Fruit fly (Drosophila melanogaster) whole organism, embryonic: ENCODE data around the gene Tim9b.

Experiments
- Awh ChIP-seq: fragments of 200-800 bp; sonication (Bioruptor generic); IDR thresholded peaks from 2 replicates; pipeline ENCODE4, ENCODE4 v1.3.6; 2022; ENCODE audit warnings: missing biosample characterization, missing genetic modification characterization
- Bdp1 ChIP-seq: fragments of 200-800 bp; sonication (Bioruptor generic); optimal IDR thresholded peaks from 3 replicates; lab custom pipeline; 2016; ENCODE audit warnings: missing biosample characterization, missing genetic modification characterization
- CG10366 ChIP-seq: fragments of 200-800 bp; sonication (Bioruptor generic); IDR thresholded peaks from 2 replicates; pipeline ENCODE4 v1.3.6; 2022; ENCODE audit warnings: missing biosample characterization, missing genetic modification characterization
- CG11695 ChIP-seq: fragments of 200-800 bp; sonication (Bioruptor generic); IDR thresholded peaks from 3 replicates; pipeline ENCODE4 v1.3.6; 2022; ENCODE audit warnings: missing biosample characterization, missing genetic modification characterization
- CG11696 ChIP-seq: fragments of 200-800 bp; sonication (Bioruptor generic); IDR thresholded peaks from 2 replicates; pipeline ENCODE4 v1.3.6; 2022; ENCODE audit warnings: missing biosample characterization, missing genetic modification characterization
- CG12104 ChIP-seq: fragments of 200-800 bp; sonication (Bioruptor generic); optimal IDR thresholded peaks from 3 replicates; lab custom pipeline; 2016; ENCODE audit warnings: missing biosample characterization, missing genetic modification characterization
- CG13424 ChIP-seq: fragments of 200-800 bp; sonication (Bioruptor generic); optimal IDR thresholded peaks from 2 replicates; lab custom pipeline; 2019; ENCODE audit warnings: missing biosample characterization, mild to moderate bottlenecking, missing genetic modification characterization, moderate library complexity
- CG14710 ChIP-seq: fragments of 200-800 bp; sonication (Bioruptor generic); optimal IDR thresholded peaks from 3 replicates; lab custom pipeline; 2019; ENCODE audit warnings: missing biosample characterization, mild to moderate bottlenecking, missing genetic modification characterization, moderate library complexity
- CG15073 ChIP-seq: fragments of 200-800 bp; sonication (Bioruptor generic); optimal IDR thresholded peaks from 2 replicates; lab custom pipeline; 2016; ENCODE audit warnings: missing biosample characterization, missing genetic modification characterization
- CG15601 ChIP-seq: fragments of 200-800 bp; sonication (Bioruptor generic); optimal IDR thresholded peaks from 3 replicates; lab custom pipeline; 2019; ENCODE audit warnings: missing biosample characterization, mild to moderate bottlenecking, missing genetic modification characterization, moderate library complexity
- CG1647 ChIP-seq: fragments of 200-800 bp; sonication (Bioruptor generic); optimal IDR thresholded peaks from 3 replicates; lab custom pipeline; 2016; ENCODE audit warnings: missing biosample characterization, missing genetic modification characterization
- CG17359 ChIP-seq: fragments of 200-800 bp; sonication (Bioruptor generic); optimal IDR thresholded peaks from 3 replicates; lab custom pipeline; 2018; ENCODE audit warnings: missing biosample characterization, mild to moderate bottlenecking, missing genetic modification characterization, moderate library complexity
- CG2120 ChIP-seq: fragments of 200-800 bp; sonication (Bioruptor generic); optimal IDR thresholded peaks from 3 replicates; lab custom pipeline; 2016; ENCODE audit warnings: missing biosample characterization, missing genetic modification characterization
- CG2712 ChIP-seq: fragments of 200-800 bp; optimal IDR thresholded peaks from 3 replicates; lab custom pipeline; 2019; ENCODE audit warnings: missing biosample characterization, mild to moderate bottlenecking, missing genetic modification characterization, moderate library complexity
- CG32772 ChIP-seq: fragments of 200-800 bp; sonication (Bioruptor generic); IDR thresholded peaks from 2 replicates; pipeline ENCODE4 v1.3.6; 2022; ENCODE audit warnings: missing biosample characterization, missing genetic modification characterization
- CG3281 ChIP-seq: fragments of 200-800 bp; sonication (Bioruptor generic); optimal IDR thresholded peaks from 3 replicates; lab custom pipeline; 2017; ENCODE audit warnings: missing biosample characterization, mild to moderate bottlenecking, missing genetic modification characterization
- CG3726 ChIP-seq: fragments of 200-800 bp; sonication (Bioruptor generic); IDR thresholded peaks from 3 replicates; pipeline ENCODE4, ENCODE4 v1.3.6; 2022; ENCODE audit warnings: missing biosample characterization, missing genetic modification characterization
- CG42726 ChIP-seq: fragments of 200-800 bp; sonication (Bioruptor generic); IDR thresholded peaks from 2 replicates; pipeline ENCODE4 v1.3.6; 2022; ENCODE audit warnings: missing biosample characterization, missing genetic modification characterization; ENCODE audit not compliant: partially characterized antibody
- CG7556 ChIP-seq: fragments of 200-800 bp; sonication (Bioruptor generic); optimal IDR thresholded peaks from 2 replicates; lab custom pipeline; 2017; ENCODE audit warnings: missing biosample characterization, mild to moderate bottlenecking, missing genetic modification characterization
- CG7987 ChIP-seq: fragments of 200-800 bp; sonication (Bioruptor generic); optimal IDR thresholded peaks from 2 replicates; lab custom pipeline; 2018; ENCODE audit warnings: missing biosample characterization, mild to moderate bottlenecking, missing genetic modification characterization, moderate library complexity
- CG8478 ChIP-seq: fragments of >200 bp; optimal IDR thresholded peaks from 2 replicates; lab custom pipeline; 2018
- CG8924 ChIP-seq: fragments of 200-800 bp; optimal IDR thresholded peaks from 3 replicates; lab custom pipeline; 2019; ENCODE audit warnings: missing biosample characterization, mild to moderate bottlenecking, missing genetic modification characterization, moderate library complexity
- CHES-1-like ChIP-seq: fragments of 200-800 bp; sonication (Bioruptor generic); optimal IDR thresholded peaks from 2 replicates; lab custom pipeline; 2016; ENCODE audit warnings: missing biosample characterization, missing genetic modification characterization
- CrebB ChIP-seq: fragments of 200-800 bp; sonication (Bioruptor generic); optimal IDR thresholded peaks from 3 replicates; lab custom pipeline; 2018; ENCODE audit warnings: missing biosample characterization, mild to moderate bottlenecking, missing genetic modification characterization
- D ChIP-seq, 2 experiments: fragments of 200-800 bp in 1 of 2; fragments of >200 bp in 1 of 2; sonication (Bioruptor generic) in 1 of 2; optimal IDR thresholded peaks; 2 replicates in 1 of 2; 3 replicates in 1 of 2; lab custom pipeline; 2017; ENCODE audit warnings: mild to moderate bottlenecking in 1 of 2, missing biosample characterization in 1 of 2, missing genetic modification characterization in 1 of 2, missing genetic modification reagents in 1 of 2
- Dbx ChIP-seq: fragments of 200-800 bp; sonication (Bioruptor generic); IDR thresholded peaks from 3 replicates; pipeline ENCODE4 v1.3.6; 2022; ENCODE audit warnings: missing biosample characterization, missing genetic modification characterization
- Hey ChIP-seq: fragments of 200-800 bp; sonication (Bioruptor generic); optimal IDR thresholded peaks from 3 replicates; lab custom pipeline; 2018; ENCODE audit warnings: missing biosample characterization, mild to moderate bottlenecking, missing genetic modification characterization
- Hr51 ChIP-seq, 2 experiments: fragments of 200-800 bp; sonication (Bioruptor generic); optimal IDR thresholded peaks; 2 replicates in 1 of 2; 3 replicates in 1 of 2; lab custom pipeline; 2016 to 2018; ENCODE audit warnings: missing biosample characterization in 2 of 2, missing genetic modification characterization in 2 of 2, mild to moderate bottlenecking in 1 of 2, moderate library complexity in 1 of 2
- Lim3 ChIP-seq: fragments of 200-800 bp; sonication (Bioruptor generic); IDR thresholded peaks from 2 replicates; pipeline ENCODE4 v1.3.6; 2022; ENCODE audit warnings: missing biosample characterization, missing genetic modification characterization
- Lpt ChIP-seq: fragments of >200 bp; optimal IDR thresholded peaks from 2 replicates; lab custom pipeline; 2018; ENCODE audit warnings: missing biosample characterization, missing genetic modification characterization
- MESR4 ChIP-seq: fragments of 200-800 bp; sonication (Bioruptor generic); optimal IDR thresholded peaks from 2 replicates; lab custom pipeline; 2018; ENCODE audit warnings: missing biosample characterization, mild to moderate bottlenecking, missing genetic modification characterization, moderate library complexity
- Mad ChIP-seq: fragments of 200-800 bp; sonication (Bioruptor generic); optimal IDR thresholded peaks from 2 replicates; lab custom pipeline; 2016; ENCODE audit warnings: missing biosample characterization, missing genetic modification characterization
- Med ChIP-seq: fragments of 200-800 bp; sonication (Bioruptor generic); peaks from one replicate; lab custom pipeline; 2016; ENCODE audit warnings: missing biosample characterization, missing genetic modification characterization, mild to moderate bottlenecking, inconsistent platforms, moderate library complexity
- Mes4 ChIP-seq: fragments of 200-800 bp; sonication (Bioruptor generic); optimal IDR thresholded peaks from 2 replicates; lab custom pipeline; 2016; ENCODE audit warnings: missing biosample characterization, missing genetic modification characterization
- Opbp ChIP-seq: fragments of 200-800 bp; sonication (Bioruptor generic); IDR thresholded peaks from 3 replicates; pipeline ENCODE4 v1.3.6; 2022; ENCODE audit warnings: missing biosample characterization, missing genetic modification characterization; ENCODE audit not compliant: partially characterized antibody
- Sox102F ChIP-seq: fragments of 200-800 bp; sonication (Bioruptor generic); optimal IDR thresholded peaks from 2 replicates; lab custom pipeline; 2018; ENCODE audit warnings: missing biosample characterization, mild to moderate bottlenecking, missing genetic modification characterization, moderate library complexity
- YL-1 ChIP-seq: fragments of 200-800 bp; sonication (Bioruptor generic); optimal IDR thresholded peaks from 3 replicates; lab custom pipeline; 2017; ENCODE audit warnings: missing biosample characterization, mild to moderate bottlenecking, missing genetic modification characterization
- ab ChIP-seq: fragments of 200-800 bp; sonication (Bioruptor generic); optimal IDR thresholded peaks from 2 replicates; lab custom pipeline; 2016; ENCODE audit warnings: missing biosample characterization, missing genetic modification characterization
- ato ChIP-seq: fragments of 200-800 bp; sonication (Bioruptor generic); IDR thresholded peaks from 2 replicates; pipeline ENCODE4 v1.3.6; 2022; ENCODE audit warnings: missing biosample characterization, missing genetic modification characterization; ENCODE audit not compliant: partially characterized antibody
- bsh ChIP-seq, 2 experiments: fragments of 200-800 bp; sonication (Bioruptor generic); optimal IDR thresholded peaks; 2 replicates each; lab custom pipeline; 2017 to 2018; ENCODE audit warnings: mild to moderate bottlenecking in 2 of 2, missing biosample characterization in 2 of 2, missing genetic modification characterization in 2 of 2, moderate library complexity in 1 of 2
- chn ChIP-seq: fragments of 200-800 bp; sonication (Bioruptor generic); optimal IDR thresholded peaks from 2 replicates; lab custom pipeline; 2016; ENCODE audit warnings: missing biosample characterization, missing genetic modification characterization
- gfzf ChIP-seq: fragments of 200-800 bp; sonication (Bioruptor generic); optimal IDR thresholded peaks from 2 replicates; lab custom pipeline; 2016; ENCODE audit warnings: missing biosample characterization, mild to moderate bottlenecking, missing genetic modification characterization, moderate library complexity
- gro ChIP-seq: fragments of 200-800 bp; sonication (Bioruptor generic); optimal IDR thresholded peaks from 2 replicates; lab custom pipeline; 2016; ENCODE audit warnings: missing biosample characterization, missing genetic modification characterization
- gsb ChIP-seq: fragments of 200-800 bp; sonication (Bioruptor generic); IDR thresholded peaks from 2 replicates; pipeline ENCODE4 v1.3.6; 2022; ENCODE audit warnings: missing biosample characterization, missing genetic modification characterization
- mld ChIP-seq: fragments of 200-800 bp; sonication (Bioruptor generic); IDR thresholded peaks from 3 replicates; pipeline ENCODE4 v1.3.6; 2022; ENCODE audit warnings: missing biosample characterization, missing genetic modification characterization; ENCODE audit not compliant: partially characterized antibody
- onecut ChIP-seq: fragments of 200-800 bp; sonication (Bioruptor generic); IDR thresholded peaks from 2 replicates; pipeline ENCODE4 v1.3.6; 2022; ENCODE audit warnings: missing biosample characterization, missing genetic modification characterization
- pfk ChIP-seq: fragments of 200-800 bp; sonication (Bioruptor generic); optimal IDR thresholded peaks from 2 replicates; lab custom pipeline; 2018; ENCODE audit warnings: missing biosample characterization, mild to moderate bottlenecking, missing genetic modification characterization, moderate library complexity
- sna ChIP-seq: fragments of 200-800 bp; sonication (Bioruptor generic); IDR thresholded peaks from 2 replicates; pipeline ENCODE4 v1.3.6; 2022; ENCODE audit warnings: missing biosample characterization, missing genetic modification characterization; ENCODE audit not compliant: partially characterized antibody
- ssp ChIP-seq: fragments of 200-800 bp; sonication (Bioruptor generic); IDR thresholded peaks from 2 replicates; pipeline ENCODE4 v1.3.6; 2022; ENCODE audit warnings: missing biosample characterization, missing genetic modification characterization
- sug ChIP-seq: fragments of 200-800 bp; optimal IDR thresholded peaks from 2 replicates; lab custom pipeline; 2019; ENCODE audit warnings: missing biosample characterization, mild to moderate bottlenecking, missing genetic modification characterization, moderate library complexity

Gene Tim9b

DNA sequence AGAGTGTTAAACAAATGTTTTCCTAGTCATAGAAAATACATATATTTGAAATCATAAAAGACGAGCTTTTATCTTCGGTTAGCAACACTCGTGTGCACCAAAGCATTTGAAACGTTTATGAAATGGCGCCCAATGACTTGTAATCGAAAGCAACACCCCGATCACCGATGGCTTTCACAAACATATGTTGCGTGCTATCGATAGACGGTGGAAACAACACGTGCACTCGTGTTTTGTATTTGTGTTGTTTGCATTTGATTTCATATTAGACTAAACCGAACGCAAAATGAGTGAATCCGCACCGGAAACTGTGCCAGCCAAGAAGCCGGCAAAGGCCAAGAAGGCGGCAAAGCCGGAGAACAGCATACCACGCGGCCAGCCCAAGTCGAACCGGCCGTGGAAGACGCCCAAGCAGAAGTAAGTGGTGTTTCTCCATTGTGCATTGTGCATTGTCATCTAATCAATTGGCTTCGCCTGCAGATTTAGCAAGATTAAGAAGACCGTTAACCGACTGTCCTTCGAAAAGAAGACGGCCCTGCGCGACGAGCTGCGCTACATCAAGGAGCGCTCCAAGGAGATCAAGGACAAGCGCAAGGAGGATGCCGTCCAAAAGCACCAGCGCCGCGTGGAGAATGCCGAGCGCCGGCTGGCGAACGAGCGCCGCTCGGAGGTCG lies 2.2 kb downstream of the Tim9b start, which contains the start of gene CG14210 (continued):
- TF ChIP-seq YL-1 (GFP tag; lab: Kevin White, UChicago) (peak; percentile 52), CG10366 (GFP tag; lab: Robert Waterston, UW) (no peak), CG1647 (GFP tag; lab: Kevin White, UChicago) (no peak), Bdp1 (GFP tag; lab: Kevin White, UChicago) (no peak), CG3726 (GFP tag; lab: Robert Waterston, UW) (no peak), CG2120 (GFP tag; lab: Kevin White, UChicago) (no peak), Mes4 (GFP tag; lab: Kevin White, UChicago) (no peak), Med (GFP tag; lab: Kevin White, UChicago) (peak; percentile 7), chn (GFP tag; lab: Kevin White, UChicago) (no peak), CHES-1-like (GFP tag; lab: Kevin White, UChicago) (no peak), D (optimal IDR thresholded peaks at IDR 0.05; lab: Kevin White, UChicago) (no peak), D (GFP tag; optimal IDR thresholded peaks at IDR 0.05; lab: Kevin White, UChicago) (no peak), ssp (GFP tag; lab: Robert Waterston, UW) (no peak), CG42726 (GFP tag; lab: Robert Waterston, UW) (no peak), CrebB (tag; lab: Kevin White, UChicago) (no peak), ab (no peak), CG17359 (tag; lab: Kevin White, UChicago) (no peak), CG32772 (GFP tag; lab: Robert Waterston, UW) (no peak), Hey (tag; lab: Kevin White, UChicago) (no peak), CG2712 (tag; lab: Kevin White, UChicago) (no peak), bsh (GFP tag; optimal IDR thresholded peaks at IDR 0.05; lab: Kevin White, UChicago) (no peak), CG15601 (no peak), sna (GFP tag; lab: Robert Waterston, UW) (peak; percentile 44; the same call in 1 of the 2 replicates), Dbx (no peak), CG7556 (GFP tag; lab: Kevin White, UChicago) (no peak), onecut (no peak), gfzf (no peak), mld (GFP tag; lab: Robert Waterston, UW) (0 out of 3 replicates have a peak, but pooled peaks have one; percentile 53), CG14710 (tag; lab: Kevin White, UChicago) (peak; percentile 12), ato (GFP tag; lab: Robert Waterston, UW) (peak; percentile 69), CG13424 (tag; lab: Kevin White, UChicago) (no peak), CG8478 (no peak), CG12104 (GFP tag; lab: Kevin White, UChicago) (no peak), CG3281 (GFP tag; lab: Kevin White, UChicago) (no peak), CG15073 (GFP tag; lab: Kevin White, UChicago) (no peak), CG11696 (GFP tag; lab: Robert Waterston, UW) (no peak), Hr51 (GFP tag; optimal IDR thresholded peaks at IDR 0.05; lab: Kevin White, UChicago) (no peak), sug (tag; lab: Kevin White, UChicago) (peak; percentile 25), Lim3 (GFP tag; lab: Robert Waterston, UW) (no peak), CG8924 (tag; lab: Kevin White, UChicago) (no peak), CG11695 (GFP tag; lab: Robert Waterston, UW) (no peak), pfk (GFP tag; lab: Kevin White, UChicago) (peak; percentile 70), Awh (no peak), MESR4 (peak; percentile 57), Lpt (GFP tag; lab: Kevin White, UChicago) (no peak), Sox102F (GFP tag; lab: Kevin White, UChicago) (no peak), Mad (GFP tag; lab: Kevin White, UChicago) (no peak), gsb (GFP tag; lab: Robert Waterston, UW) (no peak), gro (GFP tag; lab: Kevin White, UChicago) (no peak), CG7987 (GFP tag; lab: Kevin White, UChicago) (peak; percentile 2), Opbp (GFP tag; lab: Robert Waterston, UW) (peak; percentile 72; the same call in 2 of the 3 replicates)
